Fruit fly (Drosophila melanogaster) whole organism, prepupa: ENCODE data around the gene CG7872.

Source experiments
- Blimp-1 ChIP-seq: fragments of 200-800 bp; sonication (Bioruptor generic); optimal IDR thresholded peaks from 3 replicates; lab custom pipeline; 2017; ENCODE audit warnings: missing biosample characterization, missing genetic modification characterization, mild to moderate bottlenecking, moderate library complexity, missing genetic modification reagents
- CG10631 ChIP-seq: fragments of 200-800 bp; sonication (Bioruptor generic); optimal IDR thresholded peaks from 2 replicates; lab custom pipeline; 2016; ENCODE audit warnings: missing biosample characterization, missing genetic modification characterization
- CG10669 ChIP-seq: fragments of 200-800 bp; sonication (Bioruptor generic); optimal IDR thresholded peaks from 3 replicates; lab custom pipeline; 2018; ENCODE audit warnings: missing biosample characterization, mild to moderate bottlenecking, missing genetic modification characterization, moderate library complexity
- CG11294 ChIP-seq: fragments of 200-800 bp; sonication (Bioruptor generic); IDR thresholded peaks from 2 replicates; pipeline ENCODE4 v1.3.6; 2022; ENCODE audit warnings: missing biosample characterization, missing genetic modification characterization
- CG11762 ChIP-seq: fragments of 200-800 bp; sonication (Bioruptor generic); optimal IDR thresholded peaks from 3 replicates; lab custom pipeline; 2016; ENCODE audit warnings: missing biosample characterization, missing genetic modification characterization; ENCODE audit not compliant: insufficient read depth
- CG11902 ChIP-seq: fragments of 200-800 bp; sonication (Bioruptor generic); optimal IDR thresholded peaks from 3 replicates; lab custom pipeline; 2016; ENCODE audit warnings: missing biosample characterization, missing genetic modification characterization
- CG15336 ChIP-seq: fragments of 200-800 bp; sonication (Bioruptor generic); IDR thresholded peaks from 2 replicates; pipeline ENCODE4 v1.3.6; 2022; ENCODE audit warnings: missing biosample characterization, missing genetic modification characterization
- CG16779 ChIP-seq: fragments of 200-800 bp; sonication (Bioruptor generic); optimal IDR thresholded peaks from 3 replicates; lab custom pipeline; 2017; ENCODE audit warnings: missing biosample characterization, mild to moderate bottlenecking, missing genetic modification characterization
- CG31627 ChIP-seq: fragments of 200-800 bp; sonication (Bioruptor generic); optimal IDR thresholded peaks from 3 replicates; lab custom pipeline; 2016; ENCODE audit warnings: missing biosample characterization, missing genetic modification characterization
- CG32006 ChIP-seq: fragments of 200-800 bp; sonication (Bioruptor generic); optimal IDR thresholded peaks from 3 replicates; lab custom pipeline; 2017; ENCODE audit warnings: missing biosample characterization, mild to moderate bottlenecking, missing genetic modification characterization
- CG34406 ChIP-seq: fragments of 200-800 bp; sonication (Bioruptor generic); optimal IDR thresholded peaks from 3 replicates; lab custom pipeline; 2016; ENCODE audit warnings: missing biosample characterization, missing genetic modification characterization
- CG3919 ChIP-seq: fragments of 200-800 bp; sonication (Bioruptor generic); optimal IDR thresholded peaks from 3 replicates; lab custom pipeline; 2016; ENCODE audit warnings: missing biosample characterization, missing genetic modification characterization
- CG6163 ChIP-seq: fragments of 200-800 bp; sonication (Bioruptor generic); IDR thresholded peaks from 3 replicates; pipeline ENCODE4 v1.3.6; 2022; ENCODE audit warnings: missing biosample characterization, missing genetic modification characterization
- CG6276 ChIP-seq: fragments of 200-800 bp; sonication (Bioruptor generic); optimal IDR thresholded peaks from 2 replicates; lab custom pipeline; 2017; ENCODE audit warnings: missing biosample characterization, mild to moderate bottlenecking, missing genetic modification characterization
- CG6792 ChIP-seq: fragments of 200-800 bp; sonication (Bioruptor generic); optimal IDR thresholded peaks from 3 replicates; lab custom pipeline; 2016; ENCODE audit warnings: missing biosample characterization, missing genetic modification characterization
- CG6854 ChIP-seq: fragments of 200-800 bp; sonication (Bioruptor generic); optimal IDR thresholded peaks from 2 replicates; lab custom pipeline; 2017; ENCODE audit warnings: missing biosample characterization, mild to moderate bottlenecking, missing genetic modification characterization
- CG7368 ChIP-seq: fragments of 200-800 bp; sonication (Bioruptor generic); optimal IDR thresholded peaks from 3 replicates; lab custom pipeline; 2016; ENCODE audit warnings: missing biosample characterization, missing genetic modification characterization
- CG8119 ChIP-seq: fragments of 200-800 bp; sonication (Bioruptor generic); IDR thresholded peaks from 3 replicates; pipeline ENCODE4 v1.3.6; 2022; ENCODE audit warnings: missing biosample characterization, missing genetic modification characterization
- CG8319 ChIP-seq: fragments of 200-800 bp; sonication (Bioruptor generic); optimal IDR thresholded peaks from 3 replicates; lab custom pipeline; 2016; ENCODE audit warnings: missing biosample characterization, missing genetic modification characterization
- CG8632 ChIP-seq: fragments of 200-800 bp; sonication (Bioruptor generic); optimal IDR thresholded peaks from 3 replicates; lab custom pipeline; 2016; ENCODE audit warnings: missing biosample characterization, missing genetic modification characterization
- CG9139 ChIP-seq: fragments of 200-800 bp; sonication (Bioruptor generic); optimal IDR thresholded peaks from 3 replicates; lab custom pipeline; 2017; ENCODE audit warnings: missing biosample characterization, mild to moderate bottlenecking, missing genetic modification characterization
- Eip75B ChIP-seq: fragments of 200-800 bp; sonication (Bioruptor generic); optimal IDR thresholded peaks from 3 replicates; lab custom pipeline; 2016; ENCODE audit warnings: missing biosample characterization, missing genetic modification characterization
- Eip78C ChIP-seq: fragments of 200-800 bp; sonication (Bioruptor generic); peaks from one replicate; lab custom pipeline; 2016; ENCODE audit warnings: missing biosample characterization, missing genetic modification characterization
- Gug ChIP-seq: fragments of 200-800 bp; sonication (Bioruptor generic); IDR thresholded peaks from 2 replicates; pipeline ENCODE4 v1.3.6; 2022; ENCODE audit warnings: missing biosample characterization, missing genetic modification characterization
- Hr39 ChIP-seq: fragments of 200-800 bp; sonication (Bioruptor generic); optimal IDR thresholded peaks from 2 replicates; lab custom pipeline; 2016; ENCODE audit warnings: missing biosample characterization, missing genetic modification characterization
- Hr4 ChIP-seq: fragments of 200-800 bp; sonication (Bioruptor generic); optimal IDR thresholded peaks from 3 replicates; lab custom pipeline; 2016; ENCODE audit warnings: missing biosample characterization, missing genetic modification characterization
- Lpt ChIP-seq: fragments of 200-800 bp; sonication (Bioruptor generic); optimal IDR thresholded peaks from 3 replicates; lab custom pipeline; 2016; ENCODE audit warnings: missing biosample characterization, missing genetic modification characterization
- Met ChIP-seq: fragments of 200-800 bp; sonication (Bioruptor generic); optimal IDR thresholded peaks from 3 replicates; lab custom pipeline; 2016; ENCODE audit warnings: missing biosample characterization, missing genetic modification characterization
- OdsH ChIP-seq: fragments of 200-800 bp; sonication (Bioruptor generic); optimal IDR thresholded peaks from 3 replicates; lab custom pipeline; 2016; ENCODE audit warnings: missing biosample characterization, missing genetic modification characterization
- Smox ChIP-seq: fragments of 200-800 bp; sonication (Bioruptor generic); optimal IDR thresholded peaks from 3 replicates; lab custom pipeline; 2016; ENCODE audit warnings: missing biosample characterization, missing genetic modification characterization
- Sox14 ChIP-seq: fragments of 200-800 bp; sonication (Bioruptor generic); optimal IDR thresholded peaks from 3 replicates; lab custom pipeline; 2016; ENCODE audit warnings: missing biosample characterization, missing genetic modification characterization
- Sox15 ChIP-seq: fragments of 200-800 bp; sonication (Bioruptor generic); optimal IDR thresholded peaks from 3 replicates; lab custom pipeline; 2016; ENCODE audit warnings: missing biosample characterization, missing genetic modification characterization
- achi ChIP-seq: fragments of 200-800 bp; sonication (Bioruptor generic); optimal IDR thresholded peaks from 3 replicates; lab custom pipeline; 2016; ENCODE audit warnings: missing biosample characterization, missing genetic modification characterization
- acj6 ChIP-seq: fragments of 200-800 bp; sonication (Bioruptor generic); optimal IDR thresholded peaks from 3 replicates; lab custom pipeline; 2016; ENCODE audit warnings: missing biosample characterization, missing genetic modification characterization
- cyc ChIP-seq: fragments of 200-800 bp; sonication (Bioruptor generic); optimal IDR thresholded peaks from 3 replicates; lab custom pipeline; 2016; ENCODE audit warnings: missing biosample characterization, missing genetic modification characterization
- dsx ChIP-seq: fragments of 200-800 bp; optimal IDR thresholded peaks from 3 replicates; lab custom pipeline; 2019; ENCODE audit warnings: missing biosample characterization, mild to moderate bottlenecking, missing genetic modification characterization, moderate library complexity; ENCODE audit not compliant: poor library complexity, severe bottlenecking
- eg ChIP-seq: fragments of 200-800 bp; sonication (Bioruptor generic); IDR thresholded peaks from 3 replicates; pipeline ENCODE4 v1.3.6; 2022; ENCODE audit warnings: missing biosample characterization, missing genetic modification characterization
- esn ChIP-seq: fragments of 200-800 bp; sonication (Bioruptor generic); optimal IDR thresholded peaks from 2 replicates; lab custom pipeline; 2016; ENCODE audit warnings: missing biosample characterization, mild to moderate bottlenecking, missing genetic modification characterization, moderate library complexity
- fd85E ChIP-seq: fragments of 200-800 bp; sonication (Bioruptor generic); optimal IDR thresholded peaks from 3 replicates; lab custom pipeline; 2016; ENCODE audit warnings: missing biosample characterization, missing genetic modification characterization
- fkh ChIP-seq: fragments of 200-800 bp; sonication (Bioruptor generic); optimal IDR thresholded peaks from 3 replicates; lab custom pipeline; 2017; ENCODE audit warnings: missing biosample characterization, mild to moderate bottlenecking, missing genetic modification characterization, moderate library complexity
- lz ChIP-seq: fragments of 200-800 bp; sonication (Bioruptor generic); optimal IDR thresholded peaks from 3 replicates; lab custom pipeline; 2016; ENCODE audit warnings: missing biosample characterization, missing genetic modification characterization
- net ChIP-seq: fragments of 200-800 bp; sonication (Bioruptor generic); optimal IDR thresholded peaks from 3 replicates; lab custom pipeline; 2016; ENCODE audit warnings: missing biosample characterization, missing genetic modification characterization
- pdm3 ChIP-seq: fragments of 200-800 bp; sonication (Bioruptor generic); optimal IDR thresholded peaks from 3 replicates; lab custom pipeline; 2016; ENCODE audit warnings: missing biosample characterization, missing genetic modification characterization
- spab ChIP-seq: fragments of 200-800 bp; sonication (Bioruptor generic); optimal IDR thresholded peaks from 2 replicates; lab custom pipeline; 2017; ENCODE audit warnings: missing biosample characterization, mild to moderate bottlenecking, missing genetic modification characterization, missing genetic modification reagents
- ss ChIP-seq, 2 experiments: fragments of 200-800 bp; sonication (Bioruptor generic); optimal IDR thresholded peaks; 2 replicates in 1 of 2; 3 replicates in 1 of 2; lab custom pipeline; 2017 to 2018; ENCODE audit warnings: mild to moderate bottlenecking in 2 of 2, missing biosample characterization in 2 of 2, missing genetic modification characterization in 2 of 2, moderate library complexity in 1 of 2
- svp ChIP-seq: fragments of 200-800 bp; sonication (Bioruptor generic); peaks from one replicate; lab custom pipeline; 2016; ENCODE audit warnings: missing biosample characterization, missing genetic modification characterization
- topi ChIP-seq: fragments of 200-800 bp; sonication (Bioruptor generic); optimal IDR thresholded peaks from 3 replicates; lab custom pipeline; 2016; ENCODE audit warnings: missing biosample characterization, missing genetic modification characterization
- vri ChIP-seq: fragments of 200-800 bp; sonication (Bioruptor generic); optimal IDR thresholded peaks from 3 replicates; lab custom pipeline; 2016; ENCODE audit warnings: missing biosample characterization, mild to moderate bottlenecking, missing genetic modification characterization

Gene CG7872

DNA sequence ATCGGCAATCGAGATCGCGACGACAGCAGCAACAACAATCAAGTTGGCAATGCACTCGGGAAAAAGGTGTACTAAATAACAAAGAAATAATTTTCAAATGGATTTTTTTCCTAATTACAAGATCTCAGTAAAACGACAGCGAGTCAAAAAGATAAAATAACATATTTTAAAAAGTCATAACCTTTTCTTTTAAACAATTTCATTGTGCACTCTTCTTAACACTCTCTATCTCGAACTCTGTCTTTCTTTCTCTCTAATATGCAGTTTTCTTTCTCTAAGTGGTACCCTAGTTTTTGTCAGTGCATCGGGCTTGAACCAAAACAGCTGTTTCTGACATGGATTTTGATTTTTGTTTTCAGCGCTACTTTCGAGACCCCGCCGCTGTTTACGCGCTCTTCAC, 28.9 kb upstream of the CG7872 start (continued):
- peak; percentile 68 for TF ChIP-seq esn (GFP tag; lab: Kevin White, UChicago)
- TF ChIP-seq fd85E (GFP tag; lab: Kevin White, UChicago) = no peak
- peak; percentile 60 for TF ChIP-seq achi (GFP tag; lab: Kevin White, UChicago)
- TF ChIP-seq Sox15 (GFP tag; lab: Kevin White, UChicago) = peak; percentile 26
- TF ChIP-seq svp = peak; percentile 80
- peak; percentile 63; the same call in 1 of the 2 replicates for TF ChIP-seq CG11294 (GFP tag; lab: Robert Waterston, UW)
- peak; percentile 84 for TF ChIP-seq CG32006 (GFP tag; lab: Kevin White, UChicago)
- peak; percentile 47 for TF ChIP-seq acj6 (GFP tag; lab: Kevin White, UChicago)
- TF ChIP-seq CG6276 (GFP tag; lab: Kevin White, UChicago) = peak; percentile 79
- no peak for TF ChIP-seq spab (GFP tag; lab: Kevin White, UChicago)
- peak; percentile 72 for TF ChIP-seq CG31627
- peak; percentile 52 for TF ChIP-seq Eip75B
- peak; percentile 6 for TF ChIP-seq CG16779 (tag; lab: Kevin White, UChicago)
- no peak for TF ChIP-seq CG6854 (GFP tag; lab: Kevin White, UChicago)
- peak; percentile 51 for TF ChIP-seq Smox (GFP tag; lab: Kevin White, UChicago)
- peak; percentile 17 for TF ChIP-seq CG7368 (GFP tag; lab: Kevin White, UChicago)
- TF ChIP-seq fkh (GFP tag; lab: Kevin White, UChicago) = peak; percentile 15
- peak; percentile 55 for TF ChIP-seq CG3919 (GFP tag; lab: Kevin White, UChicago)
- TF ChIP-seq CG11902 = peak; percentile 30
- peak; percentile 34 for TF ChIP-seq CG10669
- peak; percentile 59 for TF ChIP-seq pdm3 (GFP tag; lab: Kevin White, UChicago)

DNA sequence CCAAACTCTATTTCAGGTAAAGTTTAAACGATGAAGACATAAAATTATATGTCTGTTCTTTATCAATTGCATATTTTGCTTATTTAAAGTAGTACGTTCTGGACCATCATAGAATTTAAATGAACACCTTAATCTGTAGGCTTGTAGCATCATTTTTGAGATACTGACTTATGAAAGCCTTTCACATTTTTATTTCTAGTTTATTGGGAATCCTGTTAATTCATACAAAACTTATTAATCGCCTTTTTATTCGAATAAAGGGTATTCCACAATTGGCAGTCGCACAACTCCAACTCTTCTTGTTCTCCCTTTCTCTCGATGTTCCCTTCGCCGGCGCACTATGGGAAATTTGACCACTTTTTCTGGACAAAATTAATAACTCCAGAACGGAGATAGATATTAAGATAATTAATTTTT, 25.5 kb upstream of the CG7872 start:
- TF ChIP-seq lz (GFP tag; lab: Kevin White, UChicago) = peak; percentile 65
- no peak for TF ChIP-seq eg (GFP tag; lab: Robert Waterston, UW)
- TF ChIP-seq cyc (GFP tag; lab: Kevin White, UChicago) = peak; percentile 33
- TF ChIP-seq CG8319 (GFP tag; lab: Kevin White, UChicago) = no peak
- peak; percentile 91 for TF ChIP-seq Eip78C (GFP tag; lab: Kevin White, UChicago)
- TF ChIP-seq OdsH (GFP tag; lab: Kevin White, UChicago) = peak; percentile 36
- no peak for TF ChIP-seq fd85E (GFP tag; lab: Kevin White, UChicago)
- peak; percentile 3 for TF ChIP-seq spab (GFP tag; lab: Kevin White, UChicago)
- peak; percentile 50 for TF ChIP-seq esn (GFP tag; lab: Kevin White, UChicago)
- TF ChIP-seq topi (GFP tag; lab: Kevin White, UChicago) = peak; percentile 70
- TF ChIP-seq CG11902 = peak; percentile 13
- TF ChIP-seq ss (GFP tag; optimal IDR thresholded peaks at IDR 0.05; lab: Kevin White, UChicago) = peak; percentile 16 to 67
- TF ChIP-seq Sox14 = peak; percentile 60
- TF ChIP-seq CG8119 (GFP tag; lab: Robert Waterston, UW) = peak; percentile 18; the same call in 1 of the 3 replicates
- peak; percentile 29 for TF ChIP-seq CG34406 (GFP tag; lab: Kevin White, UChicago)
- TF ChIP-seq svp = peak; percentile 79
- peak; percentile 9 for TF ChIP-seq CG6276 (GFP tag; lab: Kevin White, UChicago)
- peak; percentile 45 for TF ChIP-seq CG10631 (GFP tag; lab: Kevin White, UChicago)
- TF ChIP-seq Blimp-1 (GFP tag; lab: Kevin White, UChicago) = no peak
- peak; percentile 48 for TF ChIP-seq Met
- peak; percentile 73 for TF ChIP-seq Eip75B
- peak; percentile 36 for TF ChIP-seq Sox15 (GFP tag; lab: Kevin White, UChicago)
- peak; percentile 49 for TF ChIP-seq acj6 (GFP tag; lab: Kevin White, UChicago)
- peak; percentile 47 for TF ChIP-seq Hr39 (GFP tag; lab: Kevin White, UChicago)
- TF ChIP-seq vri = peak; percentile 7
- peak; percentile 40 for TF ChIP-seq CG8632 (GFP tag; lab: Kevin White, UChicago)
- TF ChIP-seq dsx = peak; percentile 43
- TF ChIP-seq CG10669 = peak; percentile 48
- peak; percentile 53 for TF ChIP-seq CG6792 (GFP tag; lab: Kevin White, UChicago)
- no peak for TF ChIP-seq Gug (GFP tag; lab: Robert Waterston, UW)
- no peak for TF ChIP-seq fkh (GFP tag; lab: Kevin White, UChicago)
- TF ChIP-seq Smox (GFP tag; lab: Kevin White, UChicago) = peak; percentile 50
- TF ChIP-seq CG6854 (GFP tag; lab: Kevin White, UChicago) = no peak
- 0 out of 3 replicates have a peak, but pooled peaks have one; percentile 23 for TF ChIP-seq CG6163 (GFP tag; lab: Robert Waterston, UW)
- no peak for TF ChIP-seq CG9139 (GFP tag; lab: Kevin White, UChicago)
- peak; percentile 40 for TF ChIP-seq net (GFP tag; lab: Kevin White, UChicago)
- TF ChIP-seq CG11762 (GFP tag; lab: Kevin White, UChicago) = peak; percentile 33
- no peak for TF ChIP-seq CG15336
- no peak for TF ChIP-seq Lpt (GFP tag; lab: Kevin White, UChicago)
- TF ChIP-seq Hr4 (GFP tag; lab: Kevin White, UChicago) = peak; percentile 18
- no peak for TF ChIP-seq CG7368 (GFP tag; lab: Kevin White, UChicago)
- peak; percentile 51 for TF ChIP-seq CG31627
